Worm (Caenorhabditis elegans) whole organism, L3 larva: Measurements from ENCODE around the gene nhr-255.

Experiments used
- aly-2 ChIP-seq: fragments of 150-350 bp; optimal IDR thresholded peaks from 2 replicates; lab custom pipeline; 2014; ENCODE audit warnings: missing biosample characterization, missing genetic modification characterization
- elt-1 ChIP-seq: fragments of 150-350 bp; optimal IDR thresholded peaks from 2 replicates; lab custom pipeline; 2014; ENCODE audit warnings: missing biosample characterization, missing genetic modification characterization
- elt-3 ChIP-seq, 3 experiments: fragments of 150-350 bp in 1 of 3; sonication (generic microtip) in 2 of 3; optimal IDR thresholded peaks; 2 replicates in 2 of 3; 4 replicates in 1 of 3; lab custom pipeline; 2014 to 2017; ENCODE audit warnings: missing biosample characterization in 3 of 3, missing genetic modification characterization in 3 of 3
- fkh-10 ChIP-seq: sonication (generic microtip); optimal IDR thresholded peaks from 2 replicates; lab custom pipeline; 2017; ENCODE audit warnings: missing biosample characterization, missing genetic modification reagents, missing genetic modification characterization
- nhr-25 ChIP-seq: sonication (generic microtip); optimal IDR thresholded peaks from 2 replicates; lab custom pipeline; 2017; ENCODE audit warnings: missing biosample characterization, missing genetic modification characterization
- nhr-28 ChIP-seq: fragments of 150-350 bp; optimal IDR thresholded peaks from 2 replicates; lab custom pipeline; 2014; ENCODE audit warnings: missing biosample characterization, missing genetic modification characterization
- nhr-77 ChIP-seq: fragments of 150-350 bp; optimal IDR thresholded peaks from 2 replicates; lab custom pipeline; 2014; ENCODE audit warnings: missing biosample characterization, missing genetic modification characterization
- pha-4 ChIP-seq: fragments of 150-350 bp; optimal IDR thresholded peaks from 2 replicates; lab custom pipeline; 2014; ENCODE audit warnings: missing biosample characterization, missing genetic modification reagents, missing genetic modification characterization
- snpc-4 ChIP-seq: fragments of 150-350 bp; optimal IDR thresholded peaks from 2 replicates; lab custom pipeline; 2014; ENCODE audit warnings: missing biosample characterization, missing genetic modification characterization
- zag-1 ChIP-seq: fragments of 150-350 bp; optimal IDR thresholded peaks from 2 replicates; lab custom pipeline; 2014; ENCODE audit warnings: missing biosample characterization, missing genetic modification characterization

DNA sequence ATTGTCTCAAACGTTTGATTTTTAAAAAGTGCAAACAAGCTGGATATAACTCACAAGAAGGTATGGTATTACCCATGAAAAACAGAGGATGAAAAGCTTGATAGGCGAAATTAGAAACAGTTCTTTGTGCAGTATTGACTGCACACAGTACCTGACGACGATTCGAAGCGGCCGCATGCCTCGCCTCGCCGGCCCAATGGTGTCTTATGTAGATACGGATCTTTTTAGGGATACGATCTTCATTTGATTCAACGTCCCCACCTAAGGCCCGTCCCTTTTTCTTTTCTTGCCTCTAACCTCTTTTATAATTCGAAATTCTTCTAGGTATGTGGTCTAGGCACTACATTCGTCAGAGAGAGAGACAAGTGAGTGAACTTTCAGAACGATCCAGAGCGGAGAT is 23.7 kb downstream of the nhr-255 start, which contains the start of gene bus-17:
- TF ChIP-seq nhr-28 (tag; lab: Kevin White, UChicago) (no peak), pha-4 (tag; lab: Kevin White, UChicago) (no peak), nhr-77 (no peak), elt-3 (tag; optimal IDR thresholded peaks at IDR 0.05; lab: Kevin White, UChicago) (no peak), zag-1 (tag; lab: Kevin White, UChicago) (no peak), aly-2 (no peak), nhr-25 (no peak), snpc-4 (tag; lab: Kevin White, UChicago) (no peak), elt-1 (tag; lab: Kevin White, UChicago) (no peak), fkh-10 (no peak)
